Worm (Caenorhabditis elegans) whole organism, late embryonic: ENCODE results near the gene rga-8.
A peak's percentile ranks its signal among the peaks of the same experiment; 100 is the strongest.

Source experiments
- C08G9.2 ChIP-seq: sonication (generic microtip); optimal IDR thresholded peaks from 2 replicates; lab custom pipeline; 2016; ENCODE audit warnings: mild to moderate bottlenecking, missing genetic modification characterization, moderate library complexity, missing compliant biosample characterization
- C38D4.7 ChIP-seq: fragments of 200-800 bp; sonication (Bioruptor generic); optimal IDR thresholded peaks from 2 replicates; lab custom pipeline; 2018; ENCODE audit warnings: mild to moderate bottlenecking, missing genetic modification characterization, moderate library complexity, missing compliant biosample characterization
- F13H6.1 ChIP-seq: sonication (generic microtip); optimal IDR thresholded peaks from 2 replicates; lab custom pipeline; 2016; ENCODE audit warnings: missing genetic modification characterization, missing compliant biosample characterization
- K09A11.1 ChIP-seq: sonication (generic microtip); optimal IDR thresholded peaks from 2 replicates; lab custom pipeline; 2017; ENCODE audit warnings: antibody characterized with exemption, mild to moderate bottlenecking, missing genetic modification characterization, missing compliant biosample characterization; ENCODE audit not compliant: insufficient read depth
- T23F11.4 ChIP-seq: fragments of 200-800 bp; sonication (Bioruptor generic); optimal IDR thresholded peaks from 2 replicates; lab custom pipeline; 2018; ENCODE audit warnings: mild to moderate bottlenecking, missing genetic modification characterization, missing compliant biosample characterization
- ama-1 ChIP-seq: fragments of 150-350 bp; optimal IDR thresholded peaks from 2 replicates; lab custom pipeline; 2014
- ceh-14 ChIP-seq: sonication (generic microtip); optimal IDR thresholded peaks from 2 replicates; lab custom pipeline; 2016; ENCODE audit warnings: missing genotype, missing genetic modification characterization, missing compliant biosample characterization
- ceh-19 ChIP-seq: fragments of 200-800 bp; sonication (Bioruptor generic); optimal IDR thresholded peaks from 2 replicates; lab custom pipeline; 2018; ENCODE audit warnings: mild to moderate bottlenecking, missing genetic modification characterization, missing compliant biosample characterization
- ceh-2 ChIP-seq: sonication (generic microtip); optimal IDR thresholded peaks from 2 replicates; lab custom pipeline; 2016; ENCODE audit warnings: missing genotype, missing genetic modification characterization, missing compliant biosample characterization
- ceh-22 ChIP-seq: sonication (generic microtip); optimal IDR thresholded peaks from 2 replicates; lab custom pipeline; 2017; ENCODE audit warnings: missing biosample characterization, missing genetic modification characterization
- ceh-31 ChIP-seq: sonication (generic microtip); optimal IDR thresholded peaks from 2 replicates; lab custom pipeline; 2016; ENCODE audit warnings: missing genetic modification characterization, missing compliant biosample characterization
- ceh-34 ChIP-seq: sonication (generic microtip); optimal IDR thresholded peaks from 2 replicates; lab custom pipeline; 2016; ENCODE audit warnings: mild to moderate bottlenecking, missing genetic modification characterization, missing compliant biosample characterization
- ceh-45 ChIP-seq: fragments of 200-800 bp; sonication (Bioruptor generic); IDR thresholded peaks from 2 replicates; pipeline ENCODE4 v1.3.6; 2022; ENCODE audit warnings: missing genetic modification reagents, missing genetic modification characterization, missing compliant biosample characterization
- ceh-48 ChIP-seq: sonication (generic microtip); optimal IDR thresholded peaks from 2 replicates; lab custom pipeline; 2016; ENCODE audit warnings: missing genetic modification characterization, inconsistent platforms, missing compliant biosample characterization
- ceh-6 ChIP-seq: fragments of 200-800 bp; sonication (Bioruptor generic); optimal IDR thresholded peaks from 2 replicates; lab custom pipeline; 2018; ENCODE audit warnings: mild to moderate bottlenecking, missing genetic modification characterization, missing compliant biosample characterization
- dmd-4 ChIP-seq: sonication (generic microtip); optimal IDR thresholded peaks from 2 replicates; lab custom pipeline; 2016; ENCODE audit warnings: borderline replicate concordance, missing genetic modification characterization, missing compliant biosample characterization
- elt-2 ChIP-seq: sonication (generic microtip); optimal IDR thresholded peaks from 2 replicates; lab custom pipeline; 2016; ENCODE audit warnings: missing genetic modification reagents, missing genetic modification characterization, missing compliant biosample characterization
- ets-4 ChIP-seq: sonication (generic microtip); optimal IDR thresholded peaks from 2 replicates; lab custom pipeline; 2016; ENCODE audit warnings: missing genetic modification characterization, missing compliant biosample characterization
- eyg-1 ChIP-seq: sonication (generic microtip); optimal IDR thresholded peaks from 2 replicates; lab custom pipeline; 2016; ENCODE audit warnings: missing genotype, missing genetic modification characterization, missing compliant biosample characterization
- fkh-6 ChIP-seq: sonication (generic microtip); optimal IDR thresholded peaks from 2 replicates; lab custom pipeline; 2016; ENCODE audit warnings: missing genetic modification characterization, missing compliant biosample characterization
- gmeb-2 ChIP-seq: sonication (generic microtip); optimal IDR thresholded peaks from 2 replicates; lab custom pipeline; 2016; ENCODE audit warnings: missing genetic modification characterization, inconsistent platforms, missing compliant biosample characterization
- hlh-13 ChIP-seq: fragments of 200-800 bp; sonication (Bioruptor generic); optimal IDR thresholded peaks from 2 replicates; lab custom pipeline; 2018; ENCODE audit warnings: mild to moderate bottlenecking, missing genetic modification characterization, missing compliant biosample characterization
- hlh-15 ChIP-seq: sonication (generic microtip); optimal IDR thresholded peaks from 2 replicates; lab custom pipeline; 2016; ENCODE audit warnings: missing genetic modification characterization, missing compliant biosample characterization
- hlh-30 ChIP-seq: sonication (generic microtip); optimal IDR thresholded peaks from 2 replicates; lab custom pipeline; 2017; ENCODE audit warnings: antibody characterized with exemption, missing genetic modification characterization, missing compliant biosample characterization; ENCODE audit not compliant: insufficient read depth
- hlh-6 ChIP-seq: sonication (generic microtip); optimal IDR thresholded peaks from 2 replicates; lab custom pipeline; 2016; ENCODE audit warnings: missing genotype, missing genetic modification characterization, missing compliant biosample characterization
- lim-6 ChIP-seq: sonication (generic microtip); optimal IDR thresholded peaks from 2 replicates; lab custom pipeline; 2016; ENCODE audit warnings: missing genetic modification characterization, missing compliant biosample characterization
- lin-11 ChIP-seq: fragments of 200-800 bp; sonication (Bioruptor generic); optimal IDR thresholded peaks from 2 replicates; lab custom pipeline; 2018; ENCODE audit warnings: mild to moderate bottlenecking, missing genetic modification characterization, missing compliant biosample characterization
- madf-2 ChIP-seq: sonication (generic microtip); optimal IDR thresholded peaks from 2 replicates; lab custom pipeline; 2017; ENCODE audit warnings: missing genetic modification characterization, missing compliant biosample characterization
- nfya-1 ChIP-seq: sonication (generic microtip); optimal IDR thresholded peaks from 2 replicates; lab custom pipeline; 2017; ENCODE audit warnings: missing genetic modification characterization, mild to moderate bottlenecking, missing compliant biosample characterization, antibody characterized with exemption, moderate library complexity
- nhr-232 ChIP-seq: sonication (generic microtip); optimal IDR thresholded peaks from 2 replicates; lab custom pipeline; 2016; ENCODE audit warnings: missing genetic modification characterization, missing compliant biosample characterization
- npax-4 ChIP-seq: sonication (generic microtip); optimal IDR thresholded peaks from 2 replicates; lab custom pipeline; 2016; ENCODE audit warnings: missing genetic modification characterization, missing compliant biosample characterization
- pha-2 ChIP-seq: sonication (generic microtip); optimal IDR thresholded peaks from 2 replicates; lab custom pipeline; 2017; ENCODE audit warnings: mild to moderate bottlenecking, missing genetic modification characterization, missing compliant biosample characterization
- pha-4 ChIP-seq: fragments of 150-350 bp; optimal IDR thresholded peaks from 2 replicates; lab custom pipeline; 2018; ENCODE audit warnings: missing biosample characterization, missing genetic modification reagents, missing genetic modification characterization
- pros-1 ChIP-seq: fragments of 150-350 bp; optimal IDR thresholded peaks from 2 replicates; lab custom pipeline; 2014; ENCODE audit warnings: missing biosample characterization, missing genetic modification reagents, missing genetic modification characterization
- ref-2 ChIP-seq: sonication (generic microtip); optimal IDR thresholded peaks from 2 replicates; lab custom pipeline; 2016; ENCODE audit warnings: missing genetic modification characterization, missing compliant biosample characterization
- rnt-1 ChIP-seq: sonication (generic microtip); optimal IDR thresholded peaks from 2 replicates; lab custom pipeline; 2016; ENCODE audit warnings: missing genetic modification characterization, missing compliant biosample characterization
- sox-4 ChIP-seq: sonication (generic microtip); optimal IDR thresholded peaks from 2 replicates; lab custom pipeline; 2017; ENCODE audit warnings: mild to moderate bottlenecking, missing genetic modification characterization, inconsistent platforms, missing compliant biosample characterization
- syd-9 ChIP-seq: sonication (generic microtip); optimal IDR thresholded peaks from 2 replicates; lab custom pipeline; 2016; ENCODE audit warnings: mild to moderate bottlenecking, missing genetic modification characterization, moderate library complexity, missing compliant biosample characterization
- tbx-2 ChIP-seq: sonication (generic microtip); optimal IDR thresholded peaks from 2 replicates; lab custom pipeline; 2016; ENCODE audit warnings: missing genetic modification characterization, missing compliant biosample characterization
- tbx-7 ChIP-seq: sonication (generic microtip); optimal IDR thresholded peaks from 2 replicates; lab custom pipeline; 2016; ENCODE audit warnings: missing genotype, missing genetic modification characterization, missing compliant biosample characterization
- unc-3 ChIP-seq, 2 experiments: fragments of 200-800 bp in 1 of 2; sonication (Bioruptor generic) in 1 of 2; sonication (generic microtip) in 1 of 2; conservative IDR thresholded peaks in 1 of 2; optimal IDR thresholded peaks in 1 of 2; 2 replicates each; pipeline versions ENCODE4 v1.3.6 to Lab custom; 2016 to 2022; ENCODE audit warnings: missing compliant biosample characterization in 2 of 2, missing genetic modification characterization in 2 of 2, missing genetic modification reagents in 1 of 2
- unc-42 ChIP-seq: sonication (generic microtip); optimal IDR thresholded peaks from 2 replicates; lab custom pipeline; 2016; ENCODE audit warnings: missing genotype, missing genetic modification characterization, missing compliant biosample characterization

rga-8 gene

DNA sequence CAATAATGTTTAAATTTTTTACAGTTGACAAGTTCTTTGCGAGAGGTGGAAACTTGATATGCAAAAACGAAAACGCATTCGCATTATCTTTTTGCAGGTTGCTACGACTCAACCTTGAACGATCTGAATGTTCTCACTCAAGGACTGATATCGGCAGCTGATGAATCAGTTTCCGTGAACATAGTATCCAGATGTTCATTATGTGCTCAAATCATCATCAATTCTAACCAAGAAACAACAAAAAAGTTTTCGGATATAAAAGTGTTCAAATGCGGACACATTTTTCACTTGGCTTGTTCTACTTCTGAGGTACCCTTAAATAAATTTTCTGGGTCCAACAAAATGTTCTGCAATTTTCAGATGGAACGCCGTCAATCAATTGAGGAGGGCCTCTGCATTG, 9.5 kb upstream of the rga-8 start:
- no peak for TF ChIP-seq tbx-2
- no peak for TF ChIP-seq nhr-232 (tag; lab: Kevin White, UChicago)
- no peak for TF ChIP-seq lim-6 (tag; lab: Kevin White, UChicago)
- no peak for TF ChIP-seq npax-4 (tag; lab: Kevin White, UChicago)
- TF ChIP-seq hlh-15 (tag; lab: Kevin White, UChicago), result no peak
- no peak for TF ChIP-seq tbx-7 (tag; lab: Kevin White, UChicago)
- TF ChIP-seq F13H6.1 (tag; lab: Kevin White, UChicago), result no peak
- TF ChIP-seq fkh-6 (tag; lab: Kevin White, UChicago), result no peak
- no peak for TF ChIP-seq lin-11 (tag; lab: Kevin White, UChicago)
- TF ChIP-seq ama-1 (lab: Kevin White, UChicago), result no peak
- TF ChIP-seq T23F11.4 (GFP tag; lab: Kevin White, UChicago), result no peak
- TF ChIP-seq gmeb-2 (tag; lab: Kevin White, UChicago), result no peak
- TF ChIP-seq nfya-1 (tag; lab: Kevin White, UChicago), result no peak

DNA sequence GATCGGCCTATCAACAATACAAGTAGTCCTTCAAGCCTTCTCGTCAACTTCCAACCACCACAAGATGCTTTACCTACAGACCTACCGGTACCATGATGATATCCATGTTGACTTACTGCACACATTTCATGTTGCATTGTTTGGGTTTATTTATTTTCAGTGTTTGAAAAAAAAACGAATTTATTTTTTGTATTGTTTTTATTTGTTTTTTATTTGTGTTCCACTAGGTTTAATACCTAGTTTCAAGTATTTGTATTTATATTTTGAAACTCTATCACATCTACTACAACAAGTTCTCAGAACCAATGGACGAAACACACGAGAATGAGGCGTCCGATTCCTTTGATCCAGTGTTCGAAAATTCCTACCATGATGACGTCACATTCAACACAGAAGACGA, 4.0 kb upstream of the rga-8 start, which contains the start of gene vps-41:
Gene vps-41, plus strand, starts transcription at position 301 of the 400 bp plus-strand sequence.
- TF ChIP-seq hlh-15 (tag; lab: Kevin White, UChicago) (no peak), nfya-1 (tag; lab: Kevin White, UChicago) (no peak), C08G9.2 (tag; lab: Kevin White, UChicago) (no peak), C38D4.7 (no peak)
- TF ChIP-seq, all 69 proteins: peak for 0

DNA sequence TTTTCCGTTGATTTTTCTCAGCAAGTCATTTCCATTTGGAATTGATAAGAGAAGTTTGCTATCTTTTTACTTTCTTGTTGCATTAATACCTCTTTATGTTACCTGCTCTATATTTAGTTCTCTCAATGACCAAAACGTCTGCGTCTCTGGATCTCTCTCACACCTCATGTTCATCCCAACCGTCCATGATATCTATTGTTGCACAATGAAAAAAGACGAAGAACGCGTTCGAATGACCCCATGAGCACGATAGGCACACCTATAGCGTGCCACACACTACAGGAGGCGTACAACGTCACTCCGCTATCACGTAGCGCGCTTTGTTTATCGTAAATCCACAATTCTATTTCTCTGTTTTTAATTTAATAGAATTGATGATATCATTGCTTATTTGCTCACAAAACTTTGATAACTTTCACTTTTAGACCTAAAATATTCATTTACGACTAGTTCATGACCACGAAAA, 371 bp downstream of the rga-8 start, which contains the start of gene Y34B4A.2:
Gene Y34B4A.2, plus strand, starts transcription at position 328 of the 466 bp plus-strand sequence.
- TF ChIP-seq ceh-34 (tag; lab: Kevin White, UChicago) (no peak), elt-2 (tag; lab: Kevin White, UChicago) (peak; percentile 79), tbx-2 (peak; percentile 26), unc-42 (tag; lab: Kevin White, UChicago) (peak; percentile 61), hlh-30 (tag; lab: Kevin White, UChicago) (peak; percentile 54), hlh-6 (tag; lab: Kevin White, UChicago) (no peak), eyg-1 (tag; lab: Kevin White, UChicago) (no peak), ceh-45 (GFP tag; lab: Robert Waterston, UW) (no peak), ceh-48 (tag; lab: Kevin White, UChicago) (no peak), ref-2 (peak; percentile 35)

DNA sequence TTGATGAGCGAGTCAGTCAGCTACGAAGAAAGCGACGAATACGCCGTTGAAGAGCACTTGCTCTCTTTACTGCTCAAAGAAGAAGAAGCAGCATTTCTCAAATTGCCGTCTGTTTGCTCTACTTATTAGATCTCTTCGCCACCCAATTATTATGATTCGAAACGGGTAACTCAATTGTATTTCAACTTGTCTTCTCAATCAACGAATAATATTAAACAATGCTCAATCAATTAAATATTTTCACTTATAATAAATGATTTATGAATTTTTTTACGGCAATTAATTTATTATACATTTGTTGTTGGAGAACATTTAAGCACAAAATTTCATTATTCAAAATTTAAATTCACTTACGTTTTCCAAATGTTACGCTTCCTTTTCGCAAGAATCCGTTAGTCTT, 1.3 kb downstream of the rga-8 start:
- TF ChIP-seq ceh-45 (GFP tag; lab: Robert Waterston, UW) (no peak), unc-42 (tag; lab: Kevin White, UChicago) (peak; percentile 47)
- TF ChIP-seq, all 69 proteins: peak for 1

DNA sequence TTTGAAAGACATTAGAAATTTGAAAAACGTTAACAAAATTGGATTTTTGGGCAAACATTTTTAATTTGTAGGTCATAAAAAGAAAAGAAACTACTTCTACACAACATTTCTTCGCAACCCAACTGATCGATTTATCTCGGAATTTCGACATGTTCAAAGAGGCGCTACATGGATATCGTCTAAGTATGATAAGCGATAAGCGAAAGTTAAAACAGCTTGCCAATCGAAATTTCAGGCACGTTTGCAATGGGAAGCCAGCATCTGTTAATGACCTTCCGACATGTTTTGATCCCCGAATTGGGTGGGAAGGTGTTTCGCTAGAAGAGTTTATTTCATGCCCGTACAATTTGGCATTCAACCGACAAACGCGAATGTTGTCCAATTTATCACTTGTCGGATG, 2.8 kb downstream of the rga-8 start:
- no peak for TF ChIP-seq syd-9 (tag; lab: Kevin White, UChicago)
- TF ChIP-seq ama-1 (lab: Kevin White, UChicago), result no peak
- no peak for TF ChIP-seq K09A11.1

DNA sequence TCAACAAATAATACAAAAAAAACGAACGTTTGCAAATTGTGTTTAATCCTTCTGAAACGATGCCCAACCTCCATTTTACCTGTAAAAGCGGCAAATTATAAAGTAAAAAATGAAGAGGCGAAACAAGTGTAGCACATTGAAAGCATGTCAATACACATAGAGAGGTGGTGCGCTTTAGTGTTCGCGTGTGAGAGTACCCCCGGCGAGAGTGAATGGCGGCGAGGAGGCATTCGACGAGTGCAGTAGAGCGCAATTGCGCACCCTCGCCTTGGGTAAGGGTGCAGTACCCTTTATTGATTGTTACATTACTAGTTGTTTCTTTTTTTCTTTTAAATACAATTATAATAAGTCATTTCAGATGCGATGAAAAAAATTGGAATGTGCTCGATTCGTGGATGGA, 4.4 kb downstream of the rga-8 start, which contains the start of gene hst-6:
Gene hst-6, plus strand, starts transcription at position 353 of the 400 bp plus-strand sequence.
- TF ChIP-seq ceh-22 (tag; lab: Kevin White, UChicago) (no peak), unc-3 (GFP tag; conservative IDR thresholded peaks at IDR 0.05; lab: Robert Waterston, UW) (no peak), unc-3 (tag; optimal IDR thresholded peaks at IDR 0.05; lab: Kevin White, UChicago) (no peak), rnt-1 (tag; lab: Kevin White, UChicago) (no peak), syd-9 (tag; lab: Kevin White, UChicago) (no peak), ets-4 (tag; lab: Kevin White, UChicago) (no peak), dmd-4 (tag; lab: Kevin White, UChicago) (no peak), madf-2 (no peak), ceh-2 (tag; lab: Kevin White, UChicago) (no peak), ceh-31 (tag; lab: Kevin White, UChicago) (peak; percentile 65), pha-2 (tag; lab: Kevin White, UChicago) (peak; percentile 20), sox-4 (tag; lab: Kevin White, UChicago) (no peak), nhr-232 (tag; lab: Kevin White, UChicago) (no peak), hlh-13 (no peak), ceh-14 (peak; percentile 6), pros-1 (tag; lab: Kevin White, UChicago) (peak; percentile 81), ceh-19 (GFP tag; lab: Kevin White, UChicago) (peak; percentile 62), nfya-1 (tag; lab: Kevin White, UChicago) (peak; percentile 72), ceh-6 (GFP tag; lab: Kevin White, UChicago) (no peak), npax-4 (tag; lab: Kevin White, UChicago) (no peak), pha-4 (tag; lab: Kevin White, UChicago) (no peak)
